Worm (Caenorhabditis elegans): Measurements from ENCODE around the gene pgp-11.

The pgp-11 gene

DNA sequence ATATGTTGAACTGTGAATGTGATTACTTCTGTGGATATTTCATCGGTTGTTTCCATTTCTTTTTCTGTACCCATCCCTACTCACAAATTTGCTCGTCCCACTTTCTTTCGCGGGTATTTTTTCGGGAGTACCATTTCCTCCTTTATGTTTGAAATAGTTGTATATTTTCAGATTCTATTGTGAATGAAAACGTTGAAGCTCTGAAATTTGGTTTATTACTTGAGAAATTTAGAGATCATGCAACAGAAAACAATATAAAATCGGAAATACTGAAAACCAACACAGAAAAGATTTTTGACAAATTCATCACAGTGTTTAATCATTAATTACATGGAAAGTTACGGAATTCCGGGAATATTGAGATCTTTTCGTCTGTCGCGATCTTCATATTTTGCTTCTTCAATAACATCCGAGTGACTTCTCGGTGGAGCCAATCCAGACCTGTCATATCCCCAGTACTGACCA, 16.6 kb upstream of the pgp-11 start (continued):
- TF ChIP-seq C06A6.2 (GFP tag; conservative IDR thresholded peaks at IDR 0.05) (no peak), nhr-80 (tag; optimal IDR thresholded peaks at IDR 0.05) (no peak), nhr-120 (GFP tag; IDR thresholded peaks at IDR 0.05) (no peak), Y53F4B.3 (GFP tag; IDR thresholded peaks at IDR 0.05) (no peak), madf-3 (GFP tag; IDR thresholded peaks at IDR 0.05) (no peak), athp-1 (tag; optimal IDR thresholded peaks at IDR 0.05) (peak; percentile 60), F49E8.2 (tag; optimal IDR thresholded peaks at IDR 0.05; ENCODE audit: insufficient read depth) (peak; percentile 31), madf-8 (GFP tag; conservative IDR thresholded peaks at IDR 0.05) (no peak), dpl-1 (GFP tag; optimal IDR thresholded peaks at IDR 0.05) (no peak), F57C9.4 (tag; optimal IDR thresholded peaks at IDR 0.05) (no peak), lin-26 (GFP tag; IDR thresholded peaks at IDR 0.05) (peak; percentile 33; the same call in 1 of the 2 replicates), madf-6 (GFP tag; IDR thresholded peaks at IDR 0.05) (peak; percentile 49), B0035.1 (tag; optimal IDR thresholded peaks at IDR 0.05) (no peak), F23B12.7 (tag; optimal IDR thresholded peaks at IDR 0.05; ENCODE audit: insufficient read depth) (no peak), ztf-25 (GFP tag; IDR thresholded peaks at IDR 0.05) (0 out of 2 replicates have a peak, but pooled peaks have one; percentile 22), snpc-3.4 (tag; optimal IDR thresholded peaks at IDR 0.05) (no peak), egl-18 (GFP tag; IDR thresholded peaks at IDR 0.05) (no peak), rec-8 (tag; optimal IDR thresholded peaks at IDR 0.05) (no peak), ceh-79 (tag; optimal IDR thresholded peaks at IDR 0.05) (peak; percentile 50), hlh-12 (tag; optimal IDR thresholded peaks at IDR 0.05) (no peak), mxl-1 (tag; optimal IDR thresholded peaks at IDR 0.05) (no peak), lin-40 (tag; optimal IDR thresholded peaks at IDR 0.05) (no peak), ztf-3 (GFP tag; optimal IDR thresholded peaks at IDR 0.05) (peak; percentile 5), akir-1 (GFP tag; optimal IDR thresholded peaks at IDR 0.05) (no peak), lin-54 (GFP tag; optimal IDR thresholded peaks at IDR 0.05) (no peak), B0261.1 (tag; optimal IDR thresholded peaks at IDR 0.05) (no peak), K12H6.12 (tag; optimal IDR thresholded peaks at IDR 0.05) (no peak), lir-1 (GFP tag; conservative IDR thresholded peaks at IDR 0.05) (no peak), dox-1 (GFP tag; IDR thresholded peaks at IDR 0.05) (peak; percentile 31; the same call in 1 of the 2 replicates), sea-2 (GFP tag; IDR thresholded peaks at IDR 0.05) (no peak), chd-7 (tag; optimal IDR thresholded peaks at IDR 0.05) (peak; percentile 61), rpc-1 (optimal IDR thresholded peaks at IDR 0.05) (no peak), rpc-1 (tag; optimal IDR thresholded peaks at IDR 0.05) (no peak), cebp-1 (GFP tag; IDR thresholded peaks at IDR 0.05) (peak; percentile 17; the same call in 1 of the 2 replicates), cebp-1 (tag; optimal IDR thresholded peaks at IDR 0.05) (peak; percentile 73), dpff-1 (tag; optimal IDR thresholded peaks at IDR 0.05) (no peak), ceh-58 (GFP tag; IDR thresholded peaks at IDR 0.05) (no peak), lag-1 (GFP tag; IDR thresholded peaks at IDR 0.05) (no peak), zim-3 (tag; optimal IDR thresholded peaks at IDR 0.05) (peak; percentile 9), C17E4.6 (GFP tag; IDR thresholded peaks at IDR 0.05) (no peak), ets-4 (GFP tag; optimal IDR thresholded peaks at IDR 0.05) (no peak), fkh-3 (tag; optimal IDR thresholded peaks at IDR 0.05) (no peak), sptf-2 (GFP tag; optimal IDR thresholded peaks at IDR 0.05) (no peak), bed-1 (GFP tag; IDR thresholded peaks at IDR 0.05) (no peak), nhr-179 (tag; optimal IDR thresholded peaks at IDR 0.05) (no peak), ztf-26 (tag; optimal IDR thresholded peaks at IDR 0.05) (peak; percentile 55), let-526 (GFP tag; IDR thresholded peaks at IDR 0.05) (no peak), ztf-18 (tag; optimal IDR thresholded peaks at IDR 0.05) (no peak), T26A5.8 (tag; optimal IDR thresholded peaks at IDR 0.05) (no peak), mcd-1 (GFP tag; IDR thresholded peaks at IDR 0.05) (0 out of 2 replicates have a peak, but pooled peaks have one; percentile 21)

All from whole organism, young adult.